Worm (Caenorhabditis elegans): Measurements from ENCODE around the gene nstp-7.

DNA sequence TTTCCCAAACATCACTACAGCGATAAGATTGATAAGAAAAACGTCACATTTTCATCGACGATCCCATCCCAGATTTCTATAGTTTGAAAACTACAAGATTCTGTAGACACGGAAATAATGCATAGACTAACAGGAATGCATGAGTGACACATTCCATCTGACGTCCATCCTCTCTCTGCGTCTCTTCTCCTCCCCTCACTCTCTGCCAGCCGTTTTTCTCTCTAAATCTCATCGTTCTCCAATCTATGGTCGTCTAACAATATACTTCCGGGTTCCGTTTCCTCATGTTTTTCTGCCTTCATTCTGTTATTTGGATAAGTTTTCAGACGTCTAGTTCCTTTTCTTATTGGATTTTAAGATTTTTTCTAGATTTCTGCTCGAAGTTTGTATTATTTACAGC is 37.3 kb downstream of the nstp-7 start, which contains the start of gene F48G7.4:
- TF ChIP-seq B0310.2 (tag; optimal IDR thresholded peaks at IDR 0.05) (no peak), flt-1 (GFP tag; IDR thresholded peaks at IDR 0.05) (no peak), ama-1 (optimal IDR thresholded peaks at IDR 0.05) (no peak), tbx-11 (GFP tag; IDR thresholded peaks at IDR 0.05) (no peak), scrt-1 (GFP tag; IDR thresholded peaks at IDR 0.05) (no peak), tra-4 (tag; optimal IDR thresholded peaks at IDR 0.05) (no peak), F13C5.2 (tag; optimal IDR thresholded peaks at IDR 0.05) (no peak), ceh-36 (tag; optimal IDR thresholded peaks at IDR 0.05) (no peak), ets-7 (tag; optimal IDR thresholded peaks at IDR 0.05) (no peak), hmg-4 (GFP tag; optimal IDR thresholded peaks at IDR 0.05) (no peak), pes-1 (GFP tag; IDR thresholded peaks at IDR 0.05) (no peak), hmbx-1 (tag; optimal IDR thresholded peaks at IDR 0.05) (no peak), ceh-13 (GFP tag; optimal IDR thresholded peaks at IDR 0.05) (no peak)
